Fruit fly (Drosophila melanogaster) S2 (cell line): Measurements from ENCODE around the gene CG45487.

Experiments
- CG8478 ChIP-seq: fragments of >200 bp; optimal IDR thresholded peaks from 2 replicates; lab custom pipeline; 2018
- CTCF ChIP-seq, 2 experiments: fragments of >200 bp; optimal IDR thresholded peaks; 2 replicates each; lab custom pipeline; 2018

Gene CG45487

DNA sequence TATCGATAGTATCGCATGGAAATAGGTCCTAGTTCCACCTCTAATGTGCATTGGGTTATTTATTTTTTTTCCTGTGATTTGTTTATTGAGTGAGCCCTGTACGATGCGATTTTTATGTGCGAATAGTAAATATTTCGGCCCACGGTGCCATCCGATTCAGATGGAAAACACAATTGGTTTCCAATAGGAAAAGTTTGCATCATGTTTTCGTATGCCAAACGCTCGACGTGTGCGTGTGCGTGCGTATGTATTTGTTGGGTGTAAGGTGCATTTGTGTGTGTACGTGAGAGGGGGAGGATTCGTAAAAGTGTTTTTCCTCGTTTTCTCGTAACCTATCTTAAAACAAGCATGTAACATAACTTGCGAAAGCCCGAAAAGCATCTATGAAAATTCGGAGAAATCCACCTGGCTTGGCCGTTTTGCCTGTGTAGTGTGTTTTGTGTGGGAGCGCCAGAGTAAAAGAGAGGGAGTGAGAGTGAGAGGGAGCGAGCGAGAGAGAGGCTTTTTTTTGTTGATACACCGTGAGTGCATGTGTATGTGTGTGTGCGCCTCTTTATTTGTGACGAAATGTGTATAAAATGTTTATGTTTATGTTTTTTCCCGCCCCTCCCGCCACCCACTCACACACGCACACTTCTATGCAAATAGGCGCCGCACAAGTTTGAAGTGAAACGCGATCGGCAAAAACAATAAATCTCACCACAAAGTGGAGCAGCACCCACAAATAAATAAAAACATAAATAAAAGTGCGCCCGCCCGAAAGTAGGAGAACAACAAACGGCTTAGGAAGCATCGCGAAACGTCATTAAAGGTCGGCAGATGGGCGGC lies 48.7 kb downstream of the CG45487 start, which contains the start of gene Hers:
Gene Hers (plus strand): TSS at position 2 of the 828 bp plus-strand sequence.
- TF ChIP-seq CTCF (optimal IDR thresholded peaks at IDR 0.05; lab: Kevin White, UChicago) (no peak), CG8478 (lab: Kevin White, UChicago) (peak; percentile 20)

DNA sequence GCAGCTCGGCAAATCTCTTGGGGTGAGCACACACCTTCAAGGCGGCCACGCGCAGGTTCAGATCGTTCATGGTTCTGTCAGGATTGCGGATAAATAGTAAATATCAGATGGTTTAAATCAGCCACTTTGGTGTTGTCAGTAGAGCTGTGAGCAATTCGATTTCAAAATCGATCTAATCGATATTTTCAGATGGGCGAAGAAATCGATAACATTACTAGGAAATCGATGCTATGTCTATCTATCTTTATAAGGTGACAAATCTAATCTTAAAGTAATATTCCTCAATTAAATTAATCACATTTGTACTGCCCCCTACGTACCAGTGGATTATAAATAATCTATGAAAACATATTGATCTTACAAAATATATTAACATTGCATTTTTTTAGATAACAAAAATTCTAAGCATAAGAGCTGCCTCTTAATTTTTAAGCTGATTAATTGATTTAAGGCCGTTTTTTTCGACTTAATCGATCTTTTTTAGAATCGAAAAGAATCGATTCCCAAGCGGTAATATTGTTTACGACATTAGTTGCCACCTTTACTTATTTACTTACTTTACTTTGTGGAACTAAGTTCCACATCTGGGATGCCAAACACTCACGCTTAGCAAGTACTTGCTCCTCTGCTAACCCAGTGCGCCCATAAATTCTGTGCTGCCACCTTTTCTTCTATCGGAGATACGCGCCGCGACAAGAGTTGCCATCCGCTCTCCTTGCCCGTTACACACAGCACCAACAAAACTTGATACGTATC lies 49.5 kb downstream of the CG45487 start, which contains the start of gene THADA:
Gene THADA (minus strand): TSS at position 136 of the 756 bp plus-strand sequence.
- TF ChIP-seq CTCF (optimal IDR thresholded peaks at IDR 0.05; lab: Kevin White, UChicago) (peak; percentile 75 to 79), CG8478 (lab: Kevin White, UChicago) (no peak)
